Worm (Caenorhabditis elegans) whole organism, late embryonic: ENCODE results near the gene srbc-48.

Experiments used
- ceh-19 ChIP-seq: fragments of 200-800 bp; sonication (Bioruptor generic); optimal IDR thresholded peaks from 2 replicates; lab custom pipeline; 2018; ENCODE audit warnings: mild to moderate bottlenecking, missing genetic modification characterization, missing compliant biosample characterization
- ceh-6 ChIP-seq: fragments of 200-800 bp; sonication (Bioruptor generic); optimal IDR thresholded peaks from 2 replicates; lab custom pipeline; 2018; ENCODE audit warnings: mild to moderate bottlenecking, missing genetic modification characterization, missing compliant biosample characterization
- dve-1 ChIP-seq: sonication (generic microtip); optimal IDR thresholded peaks from 2 replicates; lab custom pipeline; 2017; ENCODE audit warnings: antibody characterized with exemption, mild to moderate bottlenecking, missing genetic modification characterization, missing compliant biosample characterization
- elt-4 ChIP-seq: sonication (generic microtip); optimal IDR thresholded peaks from 2 replicates; lab custom pipeline; 2016; ENCODE audit warnings: missing genetic modification characterization, missing compliant biosample characterization
- fkh-6 ChIP-seq: sonication (generic microtip); optimal IDR thresholded peaks from 2 replicates; lab custom pipeline; 2016; ENCODE audit warnings: missing genetic modification characterization, missing compliant biosample characterization
- hlh-8 ChIP-seq: sonication (generic microtip); optimal IDR thresholded peaks from 2 replicates; lab custom pipeline; 2016; ENCODE audit warnings: missing genotype, missing genetic modification characterization, missing compliant biosample characterization
- lim-6 ChIP-seq: sonication (generic microtip); optimal IDR thresholded peaks from 2 replicates; lab custom pipeline; 2016; ENCODE audit warnings: missing genetic modification characterization, missing compliant biosample characterization
- mec-3 ChIP-seq: sonication (generic microtip); optimal IDR thresholded peaks from 2 replicates; lab custom pipeline; 2016; ENCODE audit warnings: borderline replicate concordance, missing genetic modification characterization, missing compliant biosample characterization
- nfya-1 ChIP-seq: sonication (generic microtip); optimal IDR thresholded peaks from 2 replicates; lab custom pipeline; 2017; ENCODE audit warnings: missing genetic modification characterization, mild to moderate bottlenecking, missing compliant biosample characterization, antibody characterized with exemption, moderate library complexity
- nhr-11 ChIP-seq: fragments of 150-350 bp; optimal IDR thresholded peaks from 2 replicates; lab custom pipeline; 2014; ENCODE audit warnings: missing biosample characterization, missing genetic modification characterization
- pat-9 ChIP-seq: fragments of 200-800 bp; sonication (Bioruptor generic); optimal IDR thresholded peaks from 2 replicates; lab custom pipeline; 2018; ENCODE audit warnings: mild to moderate bottlenecking, missing genetic modification characterization, moderate library complexity, missing compliant biosample characterization
- pha-4 ChIP-seq: fragments of 150-350 bp; optimal IDR thresholded peaks from 2 replicates; lab custom pipeline; 2018; ENCODE audit warnings: missing biosample characterization, missing genetic modification reagents, missing genetic modification characterization
- tbx-2 ChIP-seq: sonication (generic microtip); optimal IDR thresholded peaks from 2 replicates; lab custom pipeline; 2016; ENCODE audit warnings: missing genetic modification characterization, missing compliant biosample characterization
- unc-3 ChIP-seq, 2 experiments: fragments of 200-800 bp in 1 of 2; sonication (Bioruptor generic) in 1 of 2; sonication (generic microtip) in 1 of 2; conservative IDR thresholded peaks in 1 of 2; optimal IDR thresholded peaks in 1 of 2; 2 replicates each; pipeline versions ENCODE4 v1.3.6 to Lab custom; 2016 to 2022; ENCODE audit warnings: missing compliant biosample characterization in 2 of 2, missing genetic modification characterization in 2 of 2, missing genetic modification reagents in 1 of 2

ce11 chrV:15821398-15821797, 1.3 kb downstream of the srbc-48 start, which contains the start of gene srbc-49:
- TF ChIP-seq hlh-8, result no peak
- no peak for TF ChIP-seq pat-9 (tag; lab: Kevin White, UChicago)
- TF ChIP-seq unc-3 (GFP tag; conservative IDR thresholded peaks at IDR 0.05; lab: Robert Waterston, UW), result no peak
- TF ChIP-seq unc-3 (tag; optimal IDR thresholded peaks at IDR 0.05; lab: Kevin White, UChicago), result no peak
- TF ChIP-seq lim-6 (tag; lab: Kevin White, UChicago), result no peak
- TF ChIP-seq nfya-1 (tag; lab: Kevin White, UChicago), result no peak
- no peak for TF ChIP-seq ceh-19 (GFP tag; lab: Kevin White, UChicago)
- TF ChIP-seq elt-4 (tag; lab: Kevin White, UChicago), result no peak
- no peak for TF ChIP-seq tbx-2 (tag; lab: Kevin White, UChicago)
- TF ChIP-seq pha-4, result no peak
- no peak for TF ChIP-seq dve-1 (tag; lab: Kevin White, UChicago)
- no peak for TF ChIP-seq fkh-6 (tag; lab: Kevin White, UChicago)
- TF ChIP-seq nhr-11 (tag; lab: Kevin White, UChicago), result no peak
- no peak for TF ChIP-seq ceh-6 (GFP tag; lab: Kevin White, UChicago)
- TF ChIP-seq mec-3 (tag; lab: Kevin White, UChicago), result no peak
